Worm (Caenorhabditis elegans): ENCODE data around the gene tpst-1.

DNA sequence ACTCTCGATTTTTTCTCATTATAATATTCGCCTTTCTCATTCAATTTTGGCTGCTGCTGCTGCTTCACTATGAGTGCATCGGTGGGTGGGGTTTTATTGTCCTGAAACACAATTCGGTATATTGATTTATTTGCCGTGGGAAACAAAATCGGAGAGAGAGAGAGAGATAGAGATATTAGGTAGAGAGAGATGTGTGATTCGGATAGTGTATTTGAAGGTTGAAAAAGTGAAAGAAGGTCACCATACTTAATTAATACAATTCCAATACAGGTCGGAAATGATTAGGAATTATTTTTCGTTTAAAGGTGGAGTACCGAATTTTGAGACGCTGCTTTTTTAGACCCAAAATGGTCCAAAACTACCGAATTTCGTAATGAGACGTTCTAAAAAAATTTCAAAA is at the start of gene tpst-1:
- TF ChIP-seq scrt-1 (GFP tag; IDR thresholded peaks at IDR 0.05) (no peak), tra-4 (tag; optimal IDR thresholded peaks at IDR 0.05) (no peak), hnd-1 (tag; optimal IDR thresholded peaks at IDR 0.05) (no peak), hmg-4 (GFP tag; optimal IDR thresholded peaks at IDR 0.05) (no peak), ama-1 (optimal IDR thresholded peaks at IDR 0.05) (no peak), ceh-13 (GFP tag; optimal IDR thresholded peaks at IDR 0.05) (no peak), aly-1 (tag; optimal IDR thresholded peaks at IDR 0.05) (no peak), hmbx-1 (tag; optimal IDR thresholded peaks at IDR 0.05) (no peak), tbx-11 (GFP tag; IDR thresholded peaks at IDR 0.05) (no peak), sea-1 (GFP tag; conservative IDR thresholded peaks at IDR 0.05) (no peak)
